Worm (Caenorhabditis elegans): ENCODE measurements around the gene Y57G7A.11.
A peak's percentile ranks its signal among the peaks of the same experiment; 100 is the strongest.

The Y57G7A.11 gene

ce11 chrII:1234971-1235370 lies 41.7 kb downstream of the Y57G7A.11 start:
- TF ChIP-seq efl-1 (optimal IDR thresholded peaks at IDR 0.05) (no peak), efl-1 (GFP tag; optimal IDR thresholded peaks at IDR 0.05 in 1 of 2) (peak in 1 of 2 experiments; percentile 15), dpl-1 (GFP tag; optimal IDR thresholded peaks at IDR 0.05) (no peak)

- TF ChIP-seq pag-3 (tag; optimal IDR thresholded peaks at IDR 0.05; ENCODE audit: borderline replicate concordance, insufficient read depth) (no peak), nhr-28 (tag; optimal IDR thresholded peaks at IDR 0.05) (no peak), ztf-4 (tag; optimal IDR thresholded peaks at IDR 0.05) (peak; percentile 65), unc-30 (tag; optimal IDR thresholded peaks at IDR 0.05) (peak; percentile 6), snu-23 (GFP tag; optimal IDR thresholded peaks at IDR 0.05) (no peak), egl-13 (tag; optimal IDR thresholded peaks at IDR 0.05) (no peak)
Observed at ce11 chrII:1232967-1233366, 43.7 kb downstream of the Y57G7A.11 start.

- TF ChIP-seq aha-1 (tag; optimal IDR thresholded peaks at IDR 0.05), result no peak
- TF ChIP-seq lin-13 (GFP tag; optimal IDR thresholded peaks at IDR 0.05), result no peak
- no peak for TF ChIP-seq ztf-4 (tag; optimal IDR thresholded peaks at IDR 0.05)
- TF ChIP-seq lin-39 (tag; optimal IDR thresholded peaks at IDR 0.05), result no peak
- TF ChIP-seq tlp-1 (tag; optimal IDR thresholded peaks at IDR 0.05), result no peak
- TF ChIP-seq mef-2 (tag; optimal IDR thresholded peaks at IDR 0.05), result no peak
- TF ChIP-seq nhr-47 (tag; optimal IDR thresholded peaks at IDR 0.05), result no peak
Observed at ce11 chrII:1228943-1229342, 47.7 kb downstream of the Y57G7A.11 start.

Data from whole organism, L1 larva.